Worm (Caenorhabditis elegans) whole organism, L4 larva: Measurements from ENCODE around the gene Y62E10A.3.

Experiments
- lir-3 ChIP-seq: sonication (generic microtip); optimal IDR thresholded peaks from 2 replicates; lab custom pipeline; 2016; ENCODE audit warnings: mild to moderate bottlenecking, missing genetic modification characterization, missing compliant biosample characterization
- pha-4 ChIP-seq, 2 experiments: fragments of 150-350 bp in 1 of 2; fragments of 200-800 bp in 1 of 2; sonication (Bioruptor generic) in 1 of 2; IDR thresholded peaks in 1 of 2; optimal IDR thresholded peaks in 1 of 2; 2 replicates each; pipeline versions ENCODE4 v1.3.6 to Lab custom; 2014 to 2022; ENCODE audit warnings: missing genetic modification characterization in 2 of 2, missing genetic modification reagents in 2 of 2, missing biosample characterization in 1 of 2, missing compliant biosample characterization in 1 of 2
- snpc-4 ChIP-seq: fragments of 150-350 bp; optimal IDR thresholded peaks from 2 replicates; lab custom pipeline; 2014; ENCODE audit warnings: missing biosample characterization, missing genetic modification characterization
- tra-1 ChIP-seq: fragments of 200-800 bp; sonication (Bioruptor generic); IDR thresholded peaks from 2 replicates; pipeline ENCODE4 v1.3.6; 2022; ENCODE audit warnings: missing genetic modification reagents, missing genetic modification characterization, missing compliant biosample characterization
- ztf-11 ChIP-seq: fragments of 150-350 bp; optimal IDR thresholded peaks from 2 replicates; lab custom pipeline; 2014; ENCODE audit warnings: missing biosample characterization, missing genetic modification characterization

ce11 chrIV:13374918-13375317 is 14.9 kb upstream of the Y62E10A.3 start:
- TF ChIP-seq ztf-11 (no peak), tra-1 (GFP tag; lab: Robert Waterston, UW) (no peak), lir-3 (tag; lab: Kevin White, UChicago) (no peak), snpc-4 (tag; lab: Kevin White, UChicago) (no peak), pha-4 (GFP tag; IDR thresholded peaks at IDR 0.05; lab: Robert Waterston, UW) (no peak), pha-4 (tag; optimal IDR thresholded peaks at IDR 0.05; lab: Kevin White, UChicago) (no peak)
